Worm (Caenorhabditis elegans): ENCODE data around the gene F59A7.12.

The F59A7.12 gene

DNA sequence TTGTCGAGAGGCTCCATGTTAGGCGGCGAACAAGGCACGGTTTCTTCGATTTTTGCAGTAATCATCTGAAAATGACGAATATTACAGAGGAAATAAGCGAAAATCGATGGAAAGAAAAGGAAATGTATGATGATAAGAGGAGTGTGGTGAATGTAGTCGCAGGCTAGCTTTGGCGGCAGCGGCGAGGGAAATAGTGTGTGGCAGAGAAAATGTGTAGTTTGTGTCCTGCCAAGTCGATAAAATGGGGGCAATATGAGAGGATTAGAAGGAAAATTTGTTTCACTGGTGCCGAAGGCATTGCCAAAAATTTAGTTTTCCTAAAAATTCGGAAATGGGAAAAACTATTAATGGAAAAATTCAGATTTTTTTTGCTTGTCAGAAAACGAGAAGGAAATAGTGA lies 36.8 kb downstream of the F59A7.12 start, which contains the start of gene nhr-86:
TSS of gene nhr-86 (minus strand) at position 71 of the 400 bp plus-strand sequence.
- TF ChIP-seq lsy-2 (tag; optimal IDR thresholded peaks at IDR 0.05) (no peak), nhr-28 (tag; optimal IDR thresholded peaks at IDR 0.05) (peak; percentile 51), nhr-2 (tag; optimal IDR thresholded peaks at IDR 0.05) (peak; percentile 31), unc-120 (tag; optimal IDR thresholded peaks at IDR 0.05; ENCODE audit: poor library complexity, severe bottlenecking) (peak; percentile 9), nhr-237 (tag; optimal IDR thresholded peaks at IDR 0.05) (no peak), unc-39 (tag; optimal IDR thresholded peaks at IDR 0.05) (no peak), ham-2 (GFP tag; optimal IDR thresholded peaks at IDR 0.05) (peak; percentile 53), ceh-39 (tag; optimal IDR thresholded peaks at IDR 0.05) (peak; percentile 30)

- TF ChIP-seq lin-32 (GFP tag; optimal IDR thresholded peaks at IDR 0.05) (no peak), lsy-2 (tag; optimal IDR thresholded peaks at IDR 0.05) (no peak), ceh-43 (GFP tag; optimal IDR thresholded peaks at IDR 0.05) (no peak), unc-120 (tag; optimal IDR thresholded peaks at IDR 0.05; ENCODE audit: poor library complexity, severe bottlenecking) (no peak), tbx-8 (GFP tag; optimal IDR thresholded peaks at IDR 0.05) (no peak), zip-8 (tag; optimal IDR thresholded peaks at IDR 0.05) (no peak)
Measured at ce11 chrV:2067419-2067818, 37.4 kb downstream of the F59A7.12 start.

DNA sequence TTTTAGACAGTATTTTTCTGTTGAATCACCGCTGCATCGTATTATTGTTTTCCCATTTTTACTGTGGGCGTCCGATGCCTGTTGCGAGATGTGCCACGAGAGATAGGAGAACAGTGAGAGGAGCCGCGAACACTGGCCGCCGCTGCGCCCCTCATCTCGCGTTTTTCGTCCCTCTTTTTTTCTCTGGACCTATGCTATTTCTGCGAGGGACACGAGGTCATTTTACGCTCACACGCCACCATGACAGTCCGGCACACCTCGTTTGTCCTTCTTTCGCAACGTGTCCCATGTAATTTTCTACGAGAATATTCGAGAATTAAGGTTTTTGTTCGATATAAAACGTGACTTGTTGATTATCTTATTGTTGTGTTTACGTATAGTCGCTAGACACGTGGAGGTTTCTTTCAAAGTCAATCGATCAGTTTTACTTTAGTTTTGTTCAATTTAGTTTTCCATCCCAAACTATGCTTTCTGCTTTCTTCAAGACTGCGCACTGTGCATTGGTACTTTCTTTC lies 38.1 kb downstream of the F59A7.12 start, which contains the start of gene lbp-9:
TSS of gene lbp-9 (plus strand) at position 465 of the 515 bp plus-strand sequence.
- TF ChIP-seq nhr-28 (tag; optimal IDR thresholded peaks at IDR 0.05) = no peak
- TF ChIP-seq unc-62 (GFP tag; optimal IDR thresholded peaks at IDR 0.05) = no peak
- no peak for TF ChIP-seq pha-4 (tag; optimal IDR thresholded peaks at IDR 0.05)
- no peak for TF ChIP-seq hlh-1 (tag; optimal IDR thresholded peaks at IDR 0.05)
- TF ChIP-seq sem-2 (GFP tag; optimal IDR thresholded peaks at IDR 0.05) = no peak

DNA sequence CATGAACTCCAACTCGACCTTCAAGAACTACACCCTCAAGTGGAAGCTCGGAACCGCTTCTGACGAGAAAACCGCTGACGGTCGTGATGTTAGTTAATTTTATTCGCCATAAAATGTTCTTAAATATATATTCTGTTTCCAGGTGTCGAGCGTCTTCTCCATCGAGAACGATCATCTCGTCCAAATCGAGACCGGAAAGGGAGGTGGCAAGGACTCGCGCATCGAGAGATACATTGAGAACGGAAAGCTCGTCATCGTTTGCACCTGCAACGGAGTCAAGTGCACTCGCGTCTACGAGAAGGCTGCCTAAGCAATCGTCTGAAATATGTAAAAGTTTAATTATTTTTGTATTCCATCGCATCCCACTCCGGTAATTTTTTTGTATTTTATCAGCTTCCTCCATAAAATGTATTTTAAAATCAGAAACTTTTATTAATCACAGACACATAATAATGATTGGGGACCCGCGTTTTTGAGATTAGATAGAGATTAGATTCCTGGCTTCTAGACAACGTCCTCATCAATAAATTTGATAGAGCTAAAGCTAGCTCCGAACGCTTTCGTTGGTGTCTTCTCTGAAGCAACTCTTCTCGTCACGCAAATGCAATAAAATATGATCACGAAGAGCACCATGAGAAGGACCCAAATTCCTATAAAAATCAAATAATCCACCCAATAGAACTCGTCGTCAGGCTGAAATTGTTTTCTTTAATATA lies 38.9 kb downstream of the F59A7.12 start:
- TF ChIP-seq nhr-28 (tag; optimal IDR thresholded peaks at IDR 0.05) (no peak), drap-1 (GFP tag; optimal IDR thresholded peaks at IDR 0.05) (no peak), elt-1 (tag; optimal IDR thresholded peaks at IDR 0.05; ENCODE audit: borderline replicate concordance, insufficient read depth) (no peak), blmp-1 (tag; optimal IDR thresholded peaks at IDR 0.05) (no peak), M03D4.4 (tag; optimal IDR thresholded peaks at IDR 0.05) (no peak), elt-3 (tag; optimal IDR thresholded peaks at IDR 0.05) (no peak), tbx-8 (GFP tag; optimal IDR thresholded peaks at IDR 0.05) (no peak), sem-2 (GFP tag; optimal IDR thresholded peaks at IDR 0.05) (no peak), ztf-11 (tag; optimal IDR thresholded peaks at IDR 0.05) (no peak), nhr-237 (tag; optimal IDR thresholded peaks at IDR 0.05) (no peak), nhr-12 (tag; optimal IDR thresholded peaks at IDR 0.05) (no peak), unc-62 (GFP tag; optimal IDR thresholded peaks at IDR 0.05) (no peak), unc-120 (tag; optimal IDR thresholded peaks at IDR 0.05; ENCODE audit: poor library complexity, severe bottlenecking) (no peak)

- TF ChIP-seq mep-1 (tag; optimal IDR thresholded peaks at IDR 0.05) = no peak
Measured at ce11 chrV:2072807-2073206, 42.8 kb downstream of the F59A7.12 start, which contains the start of gene Y40B10A.9. Gene Y40B10A.9, minus strand, starts transcription at chrV:2072907.

- TF ChIP-seq elt-1 (tag; optimal IDR thresholded peaks at IDR 0.05; ENCODE audit: borderline replicate concordance, insufficient read depth) (no peak), unc-120 (tag; optimal IDR thresholded peaks at IDR 0.05; ENCODE audit: poor library complexity, severe bottlenecking) (peak; percentile 13), unc-62 (GFP tag; optimal IDR thresholded peaks at IDR 0.05) (peak; percentile 66)
Measured at ce11 chrV:2076043-2076442, 46.1 kb downstream of the F59A7.12 start.
